Worm (Caenorhabditis elegans) whole organism, L3 larva: Measurements from ENCODE around the gene Y66C5A.1.

Experiments used
- ama-1 ChIP-seq: fragments of 150-350 bp; optimal IDR thresholded peaks from 2 replicates; lab custom pipeline; 2018
- ceh-16 ChIP-seq: sonication (generic microtip); optimal IDR thresholded peaks from 2 replicates; lab custom pipeline; 2017; ENCODE audit warnings: missing biosample characterization, missing genetic modification characterization
- ceh-28 ChIP-seq: fragments of 150-350 bp; optimal IDR thresholded peaks from 2 replicates; lab custom pipeline; 2014; ENCODE audit warnings: missing biosample characterization, missing genetic modification reagents, missing genetic modification characterization
- egl-5 ChIP-seq: fragments of 150-350 bp; optimal IDR thresholded peaks from 2 replicates; lab custom pipeline; 2017; ENCODE audit warnings: missing biosample characterization, missing genetic modification reagents, missing genetic modification characterization, inconsistent platforms
- elt-1 ChIP-seq: fragments of 150-350 bp; optimal IDR thresholded peaks from 2 replicates; lab custom pipeline; 2014; ENCODE audit warnings: missing biosample characterization, missing genetic modification characterization
- fkh-2 ChIP-seq: fragments of 150-350 bp; optimal IDR thresholded peaks from 2 replicates; lab custom pipeline; 2014; ENCODE audit warnings: missing biosample characterization, missing genetic modification reagents, missing genetic modification characterization
- fos-1 ChIP-seq: fragments of 150-350 bp; optimal IDR thresholded peaks from 2 replicates; lab custom pipeline; 2014; ENCODE audit warnings: missing biosample characterization, missing genetic modification characterization
- hmg-11 ChIP-seq: sonication (generic microtip); optimal IDR thresholded peaks from 2 replicates; lab custom pipeline; 2016; ENCODE audit warnings: missing genetic modification characterization, missing compliant biosample characterization
- lin-15B ChIP-seq: fragments of 150-350 bp; optimal IDR thresholded peaks from 2 replicates; lab custom pipeline; 2014; ENCODE audit warnings: missing biosample characterization, missing genetic modification characterization
- lin-39 ChIP-seq: fragments of 150-350 bp; optimal IDR thresholded peaks from 2 replicates; lab custom pipeline; 2018; ENCODE audit warnings: missing biosample characterization, missing genetic modification reagents, missing genetic modification characterization
- lsy-12 ChIP-seq: sonication (generic microtip); optimal IDR thresholded peaks from 2 replicates; lab custom pipeline; 2016; ENCODE audit warnings: mild to moderate bottlenecking, missing genetic modification characterization, missing compliant biosample characterization
- mdl-1 ChIP-seq: fragments of 150-350 bp; optimal IDR thresholded peaks from 2 replicates; lab custom pipeline; 2014; ENCODE audit warnings: missing biosample characterization, missing genetic modification characterization
- nfya-1 ChIP-seq: sonication (generic microtip); optimal IDR thresholded peaks from 2 replicates; lab custom pipeline; 2017; ENCODE audit warnings: missing genetic modification characterization, mild to moderate bottlenecking, missing compliant biosample characterization, antibody characterized with exemption, moderate library complexity; ENCODE audit not compliant: insufficient read depth
- nhr-11 ChIP-seq: fragments of 150-350 bp; optimal IDR thresholded peaks from 2 replicates; lab custom pipeline; 2014; ENCODE audit warnings: missing biosample characterization, missing genetic modification characterization
- nhr-237 ChIP-seq: fragments of 150-350 bp; optimal IDR thresholded peaks from 2 replicates; lab custom pipeline; 2014; ENCODE audit warnings: missing biosample characterization, missing genetic modification characterization
- nhr-25 ChIP-seq: sonication (generic microtip); optimal IDR thresholded peaks from 2 replicates; lab custom pipeline; 2017; ENCODE audit warnings: missing biosample characterization, missing genetic modification characterization
- nhr-28 ChIP-seq: fragments of 150-350 bp; optimal IDR thresholded peaks from 2 replicates; lab custom pipeline; 2014; ENCODE audit warnings: missing biosample characterization, missing genetic modification characterization
- nhr-43 ChIP-seq: sonication (generic microtip); optimal IDR thresholded peaks from 2 replicates; lab custom pipeline; 2016; ENCODE audit warnings: mild to moderate bottlenecking, missing genetic modification characterization, missing compliant biosample characterization; ENCODE audit not compliant: poor library complexity, severe bottlenecking
- pha-4 ChIP-seq: fragments of 150-350 bp; optimal IDR thresholded peaks from 2 replicates; lab custom pipeline; 2014; ENCODE audit warnings: missing biosample characterization, missing genetic modification reagents, missing genetic modification characterization
- pqm-1 ChIP-seq: fragments of 150-350 bp; optimal IDR thresholded peaks from 2 replicates; lab custom pipeline; 2017; ENCODE audit warnings: missing biosample characterization, missing genetic modification characterization, inconsistent platforms
- sea-2 ChIP-seq: fragments of 150-350 bp; sonication (generic microtip); optimal IDR thresholded peaks from 4 replicates; lab custom pipeline; 2014; ENCODE audit warnings: missing biosample characterization, missing genetic modification reagents, missing genetic modification characterization
- skn-1 ChIP-seq: fragments of 150-350 bp; optimal IDR thresholded peaks from 2 replicates; lab custom pipeline; 2014; ENCODE audit warnings: missing biosample characterization, missing genetic modification characterization
- snpc-4 ChIP-seq: fragments of 150-350 bp; optimal IDR thresholded peaks from 2 replicates; lab custom pipeline; 2014; ENCODE audit warnings: missing biosample characterization, missing genetic modification characterization
- unc-39 ChIP-seq: sonication (generic microtip); optimal IDR thresholded peaks from 4 replicates; lab custom pipeline; 2017; ENCODE audit warnings: missing biosample characterization, missing genetic modification characterization
- unc-62 ChIP-seq: fragments of 150-350 bp; sonication (generic microtip); optimal IDR thresholded peaks from 4 replicates; lab custom pipeline; 2014; ENCODE audit warnings: missing biosample characterization, missing genetic modification reagents, missing genetic modification characterization
- zag-1 ChIP-seq: fragments of 150-350 bp; optimal IDR thresholded peaks from 2 replicates; lab custom pipeline; 2014; ENCODE audit warnings: missing biosample characterization, missing genetic modification characterization
- ztf-4 ChIP-seq: fragments of 150-350 bp; optimal IDR thresholded peaks from 2 replicates; lab custom pipeline; 2014; ENCODE audit warnings: missing biosample characterization, missing genetic modification characterization

The Y66C5A.1 gene

DNA sequence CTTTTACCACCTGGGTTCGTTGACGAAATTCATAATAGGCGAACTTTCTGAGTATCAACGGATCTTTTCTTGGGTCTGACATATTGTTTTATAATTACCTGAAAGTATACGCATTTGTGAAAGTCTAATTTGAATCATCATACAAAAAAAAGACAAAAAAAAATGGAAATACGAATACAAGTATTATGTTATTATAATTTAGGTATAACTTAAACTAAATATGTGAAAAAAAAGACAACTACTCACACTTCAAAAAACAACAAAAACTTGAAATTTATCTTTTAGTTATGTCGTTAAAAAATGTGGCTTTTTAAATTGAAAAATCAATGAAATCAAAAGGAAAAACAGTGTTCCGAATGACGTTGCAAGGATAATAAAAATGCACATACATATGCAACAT lies 42.5 kb downstream of the Y66C5A.1 start, which contains the start of gene fbxa-179:
TSS of gene fbxa-179 (minus strand) at position 101 of the 400 bp plus-strand sequence.
- no peak for TF ChIP-seq zag-1 (tag; lab: Kevin White, UChicago)
- TF ChIP-seq unc-39 (tag; lab: Kevin White, UChicago) = no peak
- TF ChIP-seq snpc-4 (tag; lab: Kevin White, UChicago) = no peak
- TF ChIP-seq ama-1 (lab: Kevin White, UChicago) = no peak
- no peak for TF ChIP-seq nhr-28
- TF ChIP-seq nhr-11 (tag; lab: Kevin White, UChicago) = no peak
- no peak for TF ChIP-seq ceh-16 (tag; lab: Kevin White, UChicago)
- TF ChIP-seq lin-39 (tag; lab: Kevin White, UChicago) = no peak
- no peak for TF ChIP-seq fos-1 (tag; lab: Kevin White, UChicago)
- TF ChIP-seq egl-5 (tag; lab: Kevin White, UChicago) = no peak
- TF ChIP-seq pqm-1 (tag; lab: Kevin White, UChicago) = no peak
- no peak for TF ChIP-seq nfya-1 (tag; lab: Kevin White, UChicago)
- no peak for TF ChIP-seq nhr-237 (tag; lab: Kevin White, UChicago)
- TF ChIP-seq hmg-11 (tag; lab: Kevin White, UChicago) = no peak

DNA sequence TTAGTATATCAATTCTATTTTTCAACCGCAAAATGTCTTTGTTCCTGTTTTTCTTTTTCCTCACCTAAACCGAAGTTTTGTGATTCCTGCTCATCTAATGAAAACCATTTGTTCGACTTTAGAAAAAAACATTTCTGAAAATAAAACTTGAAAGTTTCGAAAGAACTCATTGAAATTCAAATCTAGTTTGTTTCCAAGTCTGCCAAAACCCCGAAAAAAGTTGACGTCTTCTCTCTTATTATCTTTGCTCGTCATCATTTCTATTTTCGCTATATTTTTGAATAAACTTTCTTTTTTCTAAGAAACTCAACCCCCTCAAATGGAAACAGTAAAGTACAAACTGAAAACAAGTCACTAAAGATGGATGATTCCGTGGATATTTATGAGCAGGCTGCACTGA lies 49.5 kb downstream of the Y66C5A.1 start, which contains the start of gene frpr-17:
TSS of gene frpr-17 (plus strand) at position 301 of the 400 bp plus-strand sequence.
- no peak for TF ChIP-seq mdl-1 (tag; lab: Kevin White, UChicago)
- TF ChIP-seq fkh-2 (tag; lab: Kevin White, UChicago) = no peak
- TF ChIP-seq pha-4 (tag; lab: Kevin White, UChicago) = no peak
- no peak for TF ChIP-seq egl-5 (tag; lab: Kevin White, UChicago)
- TF ChIP-seq ama-1 (lab: Kevin White, UChicago) = no peak
- TF ChIP-seq nhr-28 = no peak
- no peak for TF ChIP-seq ceh-28 (tag; lab: Kevin White, UChicago)
- no peak for TF ChIP-seq lin-39 (tag; lab: Kevin White, UChicago)
- TF ChIP-seq sea-2 (GFP tag; lab: Kevin White, UChicago) = no peak
- TF ChIP-seq elt-1 (tag; lab: Kevin White, UChicago) = no peak
- no peak for TF ChIP-seq zag-1 (tag; lab: Kevin White, UChicago)
- no peak for TF ChIP-seq nhr-11 (tag; lab: Kevin White, UChicago)
- no peak for TF ChIP-seq unc-62
- no peak for TF ChIP-seq lin-15B (tag; lab: Kevin White, UChicago)
- no peak for TF ChIP-seq nhr-25 (tag; lab: Kevin White, UChicago)
- no peak for TF ChIP-seq lsy-12
- no peak for TF ChIP-seq skn-1 (tag; lab: Kevin White, UChicago)
- no peak for TF ChIP-seq ztf-4 (tag; lab: Kevin White, UChicago)
- TF ChIP-seq nhr-43 (tag; lab: Kevin White, UChicago) = no peak
